Worm (Caenorhabditis elegans) whole organism, late embryonic: Measurements from ENCODE around the gene K02A6.2.

Source experiments
- C08G9.2 ChIP-seq: sonication (generic microtip); optimal IDR thresholded peaks from 2 replicates; lab custom pipeline; 2016; ENCODE audit warnings: mild to moderate bottlenecking, missing genetic modification characterization, moderate library complexity, missing compliant biosample characterization
- C38D4.7 ChIP-seq: fragments of 200-800 bp; sonication (Bioruptor generic); optimal IDR thresholded peaks from 2 replicates; lab custom pipeline; 2018; ENCODE audit warnings: mild to moderate bottlenecking, missing genetic modification characterization, moderate library complexity, missing compliant biosample characterization
- K09A11.1 ChIP-seq: sonication (generic microtip); optimal IDR thresholded peaks from 2 replicates; lab custom pipeline; 2017; ENCODE audit warnings: antibody characterized with exemption, mild to moderate bottlenecking, missing genetic modification characterization, missing compliant biosample characterization; ENCODE audit not compliant: insufficient read depth
- ceh-19 ChIP-seq: fragments of 200-800 bp; sonication (Bioruptor generic); optimal IDR thresholded peaks from 2 replicates; lab custom pipeline; 2018; ENCODE audit warnings: mild to moderate bottlenecking, missing genetic modification characterization, missing compliant biosample characterization
- ceh-31 ChIP-seq: sonication (generic microtip); optimal IDR thresholded peaks from 2 replicates; lab custom pipeline; 2016; ENCODE audit warnings: missing genetic modification characterization, missing compliant biosample characterization
- ceh-45 ChIP-seq: fragments of 200-800 bp; sonication (Bioruptor generic); IDR thresholded peaks from 2 replicates; pipeline ENCODE4 v1.3.6; 2022; ENCODE audit warnings: missing genetic modification reagents, missing genetic modification characterization, missing compliant biosample characterization
- dve-1 ChIP-seq: sonication (generic microtip); optimal IDR thresholded peaks from 2 replicates; lab custom pipeline; 2017; ENCODE audit warnings: antibody characterized with exemption, mild to moderate bottlenecking, missing genetic modification characterization, missing compliant biosample characterization
- elt-2 ChIP-seq: sonication (generic microtip); optimal IDR thresholded peaks from 2 replicates; lab custom pipeline; 2016; ENCODE audit warnings: missing genetic modification reagents, missing genetic modification characterization, missing compliant biosample characterization
- fax-1 ChIP-seq: sonication (generic microtip); optimal IDR thresholded peaks from 2 replicates; lab custom pipeline; 2016; ENCODE audit warnings: missing genotype, missing genetic modification characterization, missing compliant biosample characterization
- fkh-6 ChIP-seq: sonication (generic microtip); optimal IDR thresholded peaks from 2 replicates; lab custom pipeline; 2016; ENCODE audit warnings: missing genetic modification characterization, missing compliant biosample characterization
- gmeb-2 ChIP-seq: sonication (generic microtip); optimal IDR thresholded peaks from 2 replicates; lab custom pipeline; 2016; ENCODE audit warnings: missing genetic modification characterization, inconsistent platforms, missing compliant biosample characterization
- mec-3 ChIP-seq: sonication (generic microtip); optimal IDR thresholded peaks from 2 replicates; lab custom pipeline; 2016; ENCODE audit warnings: borderline replicate concordance, missing genetic modification characterization, missing compliant biosample characterization
- nhr-11 ChIP-seq: fragments of 150-350 bp; optimal IDR thresholded peaks from 2 replicates; lab custom pipeline; 2014; ENCODE audit warnings: missing biosample characterization, missing genetic modification characterization
- pag-3 ChIP-seq: sonication (generic microtip); optimal IDR thresholded peaks from 2 replicates; lab custom pipeline; 2016; ENCODE audit warnings: missing compliant biosample characterization, missing genetic modification characterization, borderline replicate concordance
- pha-2 ChIP-seq: sonication (generic microtip); optimal IDR thresholded peaks from 2 replicates; lab custom pipeline; 2017; ENCODE audit warnings: mild to moderate bottlenecking, missing genetic modification characterization, missing compliant biosample characterization
- pha-4 ChIP-seq: fragments of 150-350 bp; optimal IDR thresholded peaks from 2 replicates; lab custom pipeline; 2018; ENCODE audit warnings: missing biosample characterization, missing genetic modification reagents, missing genetic modification characterization
- rnt-1 ChIP-seq: sonication (generic microtip); optimal IDR thresholded peaks from 2 replicates; lab custom pipeline; 2016; ENCODE audit warnings: missing genetic modification characterization, missing compliant biosample characterization
- sox-2 ChIP-seq: fragments of 200-800 bp; sonication (Bioruptor generic); IDR thresholded peaks from 2 replicates; pipeline ENCODE4 v1.3.6; 2022; ENCODE audit warnings: missing genetic modification reagents, missing genetic modification characterization, missing compliant biosample characterization
- syd-9 ChIP-seq: sonication (generic microtip); optimal IDR thresholded peaks from 2 replicates; lab custom pipeline; 2016; ENCODE audit warnings: mild to moderate bottlenecking, missing genetic modification characterization, moderate library complexity, missing compliant biosample characterization
- tbx-2 ChIP-seq: sonication (generic microtip); optimal IDR thresholded peaks from 2 replicates; lab custom pipeline; 2016; ENCODE audit warnings: missing genetic modification characterization, missing compliant biosample characterization
- unc-42 ChIP-seq: sonication (generic microtip); optimal IDR thresholded peaks from 2 replicates; lab custom pipeline; 2016; ENCODE audit warnings: missing genotype, missing genetic modification characterization, missing compliant biosample characterization
- zip-5 ChIP-seq: sonication (generic microtip); optimal IDR thresholded peaks from 2 replicates; lab custom pipeline; 2016; ENCODE audit warnings: missing genetic modification characterization, missing compliant biosample characterization

K02A6.2 gene

DNA sequence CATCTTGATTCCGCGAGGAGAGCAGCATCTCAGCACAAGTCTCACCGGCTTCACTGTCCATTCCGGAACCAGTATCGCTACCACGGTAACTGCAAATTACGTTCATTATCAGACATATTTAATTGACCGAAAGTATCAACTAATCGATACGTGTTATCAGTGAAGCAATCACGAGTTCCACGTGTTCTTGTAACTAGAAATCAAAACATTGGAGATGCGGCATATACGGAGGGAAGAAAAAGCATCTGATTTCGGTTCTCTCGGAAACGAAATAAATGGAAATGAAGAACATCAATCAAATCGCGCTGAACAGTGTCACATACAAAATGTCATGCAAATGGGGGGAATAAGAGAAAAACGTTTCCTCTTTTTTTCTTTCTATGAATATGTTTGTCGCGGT lies 31.6 kb downstream of the K02A6.2 start:
- TF ChIP-seq ceh-19 (GFP tag; lab: Kevin White, UChicago) (no peak), tbx-2 (tag; lab: Kevin White, UChicago) (no peak), ceh-31 (no peak), fax-1 (no peak)

DNA sequence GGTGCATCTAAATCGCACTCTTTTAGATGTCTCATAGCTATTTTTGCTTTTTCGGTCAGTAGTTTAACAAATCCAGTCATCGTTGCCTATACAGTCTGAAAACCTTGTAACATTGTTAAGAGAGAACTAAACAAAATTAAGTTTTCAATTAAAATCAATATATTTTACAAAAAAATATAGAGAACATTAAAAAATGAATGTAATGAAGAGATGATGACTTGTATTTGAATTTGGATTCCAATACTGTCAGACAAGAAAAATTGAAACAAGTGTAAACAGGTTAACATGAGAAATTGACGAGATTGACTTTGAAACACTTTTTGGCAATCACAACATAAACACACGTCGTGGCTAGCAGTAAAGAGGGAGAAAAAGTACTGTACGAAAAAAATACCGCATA lies 39.8 kb downstream of the K02A6.2 start, which contains the start of gene C17H11.5:
C17H11.5 (minus strand) TSS at position 101 of the 400 bp plus-strand sequence.
- TF ChIP-seq dve-1 (no peak), zip-5 (tag; lab: Kevin White, UChicago) (no peak), C38D4.7 (GFP tag; lab: Kevin White, UChicago) (no peak), mec-3 (tag; lab: Kevin White, UChicago) (no peak), K09A11.1 (tag; lab: Kevin White, UChicago) (no peak), gmeb-2 (tag; lab: Kevin White, UChicago) (no peak), pha-2 (tag; lab: Kevin White, UChicago) (no peak), pag-3 (tag; lab: Kevin White, UChicago) (no peak), ceh-19 (GFP tag; lab: Kevin White, UChicago) (no peak), syd-9 (no peak), unc-42 (tag; lab: Kevin White, UChicago) (no peak), tbx-2 (tag; lab: Kevin White, UChicago) (no peak), pha-4 (tag; lab: Kevin White, UChicago) (no peak), elt-2 (tag; lab: Kevin White, UChicago) (no peak), nhr-11 (tag; lab: Kevin White, UChicago) (no peak), sox-2 (GFP tag; lab: Robert Waterston, UW) (no peak), rnt-1 (no peak)

ce11 chrX:8181590-8182311 lies 43.1 kb downstream of the K02A6.2 start, which contains the start of gene C17H11.4:
TSS of gene C17H11.4 (minus strand) at chrX:8181640.
- TF ChIP-seq unc-42 (tag; lab: Kevin White, UChicago) (peak; percentile 15), ceh-45 (GFP tag; lab: Robert Waterston, UW) (peak; percentile 78), fkh-6 (tag; lab: Kevin White, UChicago) (peak; percentile 54), C08G9.2 (tag; lab: Kevin White, UChicago) (peak; percentile 16)
